Fruit fly (Drosophila melanogaster) whole organism, embryonic: Measurements from ENCODE around the gene blot.

ENCODE experiments used
- Bgb ChIP-seq: fragments of 200-800 bp; sonication (Bioruptor generic); IDR thresholded peaks from 2 replicates; pipeline ENCODE4 v1.3.6; 2022; ENCODE audit warnings: missing biosample characterization, missing genetic modification characterization; ENCODE audit not compliant: partially characterized antibody
- CG10321 ChIP-seq: fragments of 200-800 bp; sonication (Bioruptor generic); IDR thresholded peaks from 2 replicates; pipeline ENCODE4 v1.3.6; 2022; ENCODE audit warnings: missing biosample characterization, missing genetic modification characterization
- CG12299 ChIP-seq: fragments of 200-800 bp; sonication (Bioruptor generic); optimal IDR thresholded peaks from 2 replicates; lab custom pipeline; 2018; ENCODE audit warnings: missing biosample characterization, mild to moderate bottlenecking, missing genetic modification characterization
- CG9609 ChIP-seq: fragments of 200-800 bp; sonication (Bioruptor generic); optimal IDR thresholded peaks from 3 replicates; lab custom pipeline; 2016; ENCODE audit warnings: missing biosample characterization, missing genetic modification characterization
- CG9727 ChIP-seq: fragments of 200-800 bp; sonication (Bioruptor generic); optimal IDR thresholded peaks from 3 replicates; lab custom pipeline; 2017; ENCODE audit warnings: missing biosample characterization, mild to moderate bottlenecking, missing genetic modification characterization
- Max ChIP-seq: fragments of 200-800 bp; sonication (Bioruptor generic); optimal IDR thresholded peaks from 2 replicates; lab custom pipeline; 2016; ENCODE audit warnings: missing biosample characterization, mild to moderate bottlenecking, missing genetic modification characterization
- ato ChIP-seq: fragments of 200-800 bp; sonication (Bioruptor generic); IDR thresholded peaks from 2 replicates; pipeline ENCODE4 v1.3.6; 2022; ENCODE audit warnings: missing biosample characterization, missing genetic modification characterization; ENCODE audit not compliant: partially characterized antibody
- ems ChIP-seq: fragments of 200-800 bp; sonication (Bioruptor generic); optimal IDR thresholded peaks from 3 replicates; lab custom pipeline; 2016; ENCODE audit warnings: missing biosample characterization, missing genetic modification characterization
- psq ChIP-seq: fragments of 200-800 bp; sonication (Bioruptor generic); optimal IDR thresholded peaks from 2 replicates; lab custom pipeline; 2017; ENCODE audit warnings: missing biosample characterization, missing genetic modification characterization
- ttk ChIP-seq: fragments of 200-800 bp; sonication (Bioruptor generic); IDR thresholded peaks from 2 replicates; pipeline ENCODE4 v2.1.2; 2022; ENCODE audit warnings: missing biosample characterization, missing genetic modification characterization

DNA sequence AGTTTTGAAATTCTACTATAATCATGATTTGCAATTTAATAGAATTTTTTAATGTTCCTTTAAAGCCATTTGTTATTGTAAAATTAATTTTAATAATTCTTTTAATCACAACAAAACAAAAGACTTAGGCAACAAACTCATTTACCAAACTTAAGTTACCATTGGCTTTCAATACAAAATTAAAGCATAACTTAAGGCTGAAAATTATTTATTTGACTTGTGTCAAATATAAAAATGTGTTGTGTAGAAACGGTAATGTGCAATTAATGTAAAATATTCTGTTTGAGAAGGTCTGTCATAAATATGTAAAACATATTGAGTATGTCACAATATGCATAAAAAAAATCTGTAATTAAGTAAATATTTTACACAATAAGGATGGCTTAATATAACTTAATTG, 14.2 kb downstream of the blot start:
- TF ChIP-seq CG9727 (GFP tag; lab: Kevin White, UChicago): no peak
- TF ChIP-seq CG10321 (GFP tag; lab: Robert Waterston, UW): no peak
- no peak for TF ChIP-seq CG12299 (tag; lab: Kevin White, UChicago)
- no peak for TF ChIP-seq ato (GFP tag; lab: Robert Waterston, UW)
- no peak for TF ChIP-seq psq (GFP tag; lab: Kevin White, UChicago)
- no peak for TF ChIP-seq CG9609
- TF ChIP-seq ttk (GFP tag; lab: Robert Waterston, UW): no peak
- peak; percentile 37; the same call in 1 of the 2 replicates for TF ChIP-seq Bgb (GFP tag; lab: Robert Waterston, UW)
- TF ChIP-seq ems (GFP tag; lab: Kevin White, UChicago): no peak
- TF ChIP-seq Max (GFP tag; lab: Kevin White, UChicago): no peak
